Fruit fly (Drosophila melanogaster): ENCODE results near the gene CG13078.

Gene CG13078

dm6 chr2L:19549412-19549811 lies 14.3 kb upstream of the CG13078 start:
- TF ChIP-seq sage (GFP tag; optimal IDR thresholded peaks at IDR 0.05) (no peak), Myc (optimal IDR thresholded peaks at IDR 0.05) (no peak), br (GFP tag; optimal IDR thresholded peaks at IDR 0.05) (peak; percentile 64), OdsH (GFP tag; optimal IDR thresholded peaks at IDR 0.05) (peak; percentile 1), foxo (GFP tag; optimal IDR thresholded peaks at IDR 0.05) (no peak), tai (GFP tag; optimal IDR thresholded peaks at IDR 0.05) (no peak), Dif (GFP tag; optimal IDR thresholded peaks at IDR 0.05; ENCODE audit: partially characterized antibody) (peak; percentile 8), Vsx2 (GFP tag; optimal IDR thresholded peaks at IDR 0.05; ENCODE audit: partially characterized antibody) (peak; percentile 16), GATAd (GFP tag; optimal IDR thresholded peaks at IDR 0.05) (no peak), pan (optimal IDR thresholded peaks at IDR 0.05) (no peak), HLH106 (tag; optimal IDR thresholded peaks at IDR 0.05) (no peak), CrebA (GFP tag; optimal IDR thresholded peaks at IDR 0.05; ENCODE audit: borderline replicate concordance) (no peak), Sp1 (GFP tag; optimal IDR thresholded peaks at IDR 0.05) (no peak), dsf (GFP tag; optimal IDR thresholded peaks at IDR 0.05; ENCODE audit: borderline replicate concordance) (no peak), lola (GFP tag; optimal IDR thresholded peaks at IDR 0.05) (no peak), N (GFP tag; optimal IDR thresholded peaks at IDR 0.05) (no peak), Hr78 (GFP tag; optimal IDR thresholded peaks at IDR 0.05) (no peak), Dfd (GFP tag; optimal IDR thresholded peaks at IDR 0.05) (no peak), Hnf4 (GFP tag; optimal IDR thresholded peaks at IDR 0.05) (no peak), usp (GFP tag; optimal IDR thresholded peaks at IDR 0.05) (no peak), dl (GFP tag; optimal IDR thresholded peaks at IDR 0.05; ENCODE audit: insufficient read depth in 1 of 2, partially characterized antibody in 2 of 2) (no peak), Hr83 (GFP tag; optimal IDR thresholded peaks at IDR 0.05; ENCODE audit: poor library complexity, severe bottlenecking) (peak; percentile 42), Jra (GFP tag; optimal IDR thresholded peaks at IDR 0.05) (peak; percentile 6), ey (GFP tag; optimal IDR thresholded peaks at IDR 0.05) (no peak), CG32264 (GFP tag; optimal IDR thresholded peaks at IDR 0.05) (no peak), dmrt93B (GFP tag; optimal IDR thresholded peaks at IDR 0.05) (no peak), h (GFP tag; optimal IDR thresholded peaks at IDR 0.05) (peak; percentile 37), fru (GFP tag; optimal IDR thresholded peaks at IDR 0.05) (peak; percentile 56), psq (GFP tag; optimal IDR thresholded peaks at IDR 0.05) (peak; percentile 49), Mio (GFP tag; optimal IDR thresholded peaks at IDR 0.05) (no peak), sv (GFP tag; optimal IDR thresholded peaks at IDR 0.05) (no peak), Abd-B (GFP tag; optimal IDR thresholded peaks at IDR 0.05) (no peak), woc (GFP tag; optimal IDR thresholded peaks at IDR 0.05) (no peak), rgr (GFP tag; optimal IDR thresholded peaks at IDR 0.05) (no peak), brk (GFP tag; optimal IDR thresholded peaks at IDR 0.05) (no peak), jim (GFP tag; optimal IDR thresholded peaks at IDR 0.05) (no peak), Rel (GFP tag; optimal IDR thresholded peaks at IDR 0.05) (peak; percentile 17), Rel (tag; optimal IDR thresholded peaks at IDR 0.05) (peak; percentile 82), CG9705 (GFP tag; optimal IDR thresholded peaks at IDR 0.05) (no peak)

dm6 chr2L:19565233-19565898 lies 1.6 kb downstream of the CG13078 start, which contains the start of gene CG13077:
TSS of gene CG13077 (plus strand) at chr2L:19565863.
- no peak for TF ChIP-seq br (GFP tag; optimal IDR thresholded peaks at IDR 0.05)
- TF ChIP-seq Myc (optimal IDR thresholded peaks at IDR 0.05): peak; percentile 75
- TF ChIP-seq Dif (GFP tag; optimal IDR thresholded peaks at IDR 0.05; ENCODE audit: partially characterized antibody): peak; percentile 28
